Fruit fly (Drosophila melanogaster) whole organism, adult: ENCODE measurements around the gene Sems.

Experiments
- CG11617 ChIP-seq: fragments of 200-800 bp; sonication (Bioruptor generic); optimal IDR thresholded peaks from 2 replicates; lab custom pipeline; 2017; ENCODE audit warnings: mild to moderate bottlenecking, missing biosample characterization, missing genetic modification reagents, missing genetic modification characterization
- CG12768 ChIP-seq: fragments of 200-800 bp; sonication (Bioruptor generic); optimal IDR thresholded peaks from 2 replicates; lab custom pipeline; 2017; ENCODE audit warnings: missing biosample characterization, missing genetic modification characterization, mild to moderate bottlenecking, moderate library complexity, missing genetic modification reagents
- CG14711 ChIP-seq: fragments of 200-800 bp; sonication (Bioruptor generic); optimal IDR thresholded peaks from 2 replicates; lab custom pipeline; 2018; ENCODE audit warnings: missing biosample characterization, mild to moderate bottlenecking, missing genetic modification characterization, moderate library complexity
- CG1620 ChIP-seq: fragments of 200-800 bp; sonication (Bioruptor generic); optimal IDR thresholded peaks from 2 replicates; lab custom pipeline; 2016; ENCODE audit warnings: missing biosample characterization, missing genetic modification characterization
- CG33017 ChIP-seq: fragments of 200-800 bp; sonication (Bioruptor generic); optimal IDR thresholded peaks from 2 replicates; lab custom pipeline; 2018; ENCODE audit warnings: missing biosample characterization, mild to moderate bottlenecking, missing genetic modification characterization, moderate library complexity
- CG5204 ChIP-seq: fragments of 200-800 bp; sonication (Bioruptor generic); optimal IDR thresholded peaks from 2 replicates; lab custom pipeline; 2016; ENCODE audit warnings: missing biosample characterization, missing genetic modification characterization
- CG7045 ChIP-seq: fragments of 200-800 bp; sonication (Bioruptor generic); optimal IDR thresholded peaks from 2 replicates; lab custom pipeline; 2017; ENCODE audit warnings: missing biosample characterization, mild to moderate bottlenecking, missing genetic modification characterization
- CG7101 ChIP-seq: fragments of 200-800 bp; sonication (Bioruptor generic); optimal IDR thresholded peaks from 2 replicates; lab custom pipeline; 2018; ENCODE audit warnings: missing biosample characterization, mild to moderate bottlenecking, missing genetic modification characterization, moderate library complexity
- Clk ChIP-seq: fragments of 200-800 bp; sonication (Bioruptor generic); optimal IDR thresholded peaks from 2 replicates; lab custom pipeline; 2017; ENCODE audit warnings: missing biosample characterization, missing genetic modification characterization
- Crg-1 ChIP-seq: fragments of 200-800 bp; sonication (Bioruptor generic); optimal IDR thresholded peaks from 2 replicates; lab custom pipeline; 2016; ENCODE audit warnings: missing biosample characterization, missing genetic modification characterization
- Hr96 ChIP-seq: fragments of 200-800 bp; sonication (Bioruptor generic); optimal IDR thresholded peaks from 2 replicates; lab custom pipeline; 2016; ENCODE audit warnings: missing biosample characterization, missing genetic modification characterization
- Mnt ChIP-seq: fragments of 200-800 bp; sonication (Bioruptor generic); optimal IDR thresholded peaks from 2 replicates; lab custom pipeline; 2016; ENCODE audit warnings: missing biosample characterization, mild to moderate bottlenecking, missing genetic modification characterization
- bab1 ChIP-seq: fragments of 200-800 bp; sonication (Bioruptor generic); optimal IDR thresholded peaks from 3 replicates; lab custom pipeline; 2019; ENCODE audit warnings: missing biosample characterization, mild to moderate bottlenecking, missing genetic modification characterization, moderate library complexity
- cic ChIP-seq: fragments of 200-800 bp; sonication (Bioruptor generic); optimal IDR thresholded peaks from 2 replicates; lab custom pipeline; 2017; ENCODE audit warnings: missing biosample characterization, mild to moderate bottlenecking, missing genetic modification characterization, moderate library complexity
- cnc ChIP-seq, 2 experiments: fragments of >200 bp; optimal IDR thresholded peaks; 2 replicates each; lab custom pipeline; 2017
- kay ChIP-seq: fragments of 200-800 bp; sonication (Bioruptor generic); peaks from one replicate; lab custom pipeline; 2016; ENCODE audit warnings: missing biosample characterization, missing genetic modification characterization, borderline replicate concordance
- ovo ChIP-seq: fragments of 200-800 bp; sonication (Bioruptor generic); optimal IDR thresholded peaks from 2 replicates; lab custom pipeline; 2016; ENCODE audit warnings: missing biosample characterization, missing genetic modification characterization
- pad ChIP-seq: fragments of 200-800 bp; sonication (Bioruptor generic); optimal IDR thresholded peaks from 3 replicates; lab custom pipeline; 2017; ENCODE audit warnings: missing biosample characterization, missing genetic modification characterization, mild to moderate bottlenecking, moderate library complexity, missing genetic modification reagents
- tj ChIP-seq: fragments of 200-800 bp; sonication (Bioruptor generic); optimal IDR thresholded peaks from 3 replicates; lab custom pipeline; 2017; ENCODE audit warnings: missing biosample characterization, mild to moderate bottlenecking, missing genetic modification characterization, moderate library complexity
- toe ChIP-seq: fragments of 200-800 bp; sonication (Bioruptor generic); optimal IDR thresholded peaks from 2 replicates; lab custom pipeline; 2016; ENCODE audit warnings: missing biosample characterization, missing genetic modification characterization

Gene Sems

DNA sequence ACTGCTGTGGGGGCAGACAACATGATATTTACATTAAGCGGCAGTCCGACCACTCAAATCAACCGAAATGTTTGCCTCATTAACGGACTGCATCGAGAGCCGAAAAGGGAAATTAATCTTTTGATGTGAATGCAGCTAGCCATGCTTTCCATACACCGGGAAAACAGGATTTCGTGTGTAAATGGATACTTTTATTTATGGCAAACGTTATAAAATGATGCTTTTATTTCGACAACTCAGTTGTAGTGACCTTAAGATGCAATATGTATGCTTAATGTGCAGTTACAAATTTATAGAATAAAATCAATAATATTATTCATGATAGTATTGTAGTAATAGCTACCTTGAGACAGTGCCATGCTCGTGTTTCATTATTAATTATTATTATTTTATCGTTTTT, 25.0 kb downstream of the Sems start:
- TF ChIP-seq kay (GFP tag; lab: Kevin White, UChicago) (no peak), cnc (optimal IDR thresholded peaks at IDR 0.05; lab: Kevin White, UChicago) (no peak), ovo (GFP tag; lab: Kevin White, UChicago) (no peak), CG7101 (no peak), tj (no peak), CG33017 (tag; lab: Kevin White, UChicago) (no peak), CG14711 (tag; lab: Kevin White, UChicago) (no peak), Clk (GFP tag; lab: Kevin White, UChicago) (no peak), Mnt (GFP tag; lab: Kevin White, UChicago) (no peak), Crg-1 (no peak), CG12768 (no peak), CG1620 (no peak), pad (GFP tag; lab: Kevin White, UChicago) (no peak), CG5204 (GFP tag; lab: Kevin White, UChicago) (no peak), cic (GFP tag; lab: Kevin White, UChicago) (no peak), Hr96 (GFP tag; lab: Kevin White, UChicago) (no peak), toe (no peak), CG7045 (no peak), CG11617 (GFP tag; lab: Kevin White, UChicago) (no peak)

DNA sequence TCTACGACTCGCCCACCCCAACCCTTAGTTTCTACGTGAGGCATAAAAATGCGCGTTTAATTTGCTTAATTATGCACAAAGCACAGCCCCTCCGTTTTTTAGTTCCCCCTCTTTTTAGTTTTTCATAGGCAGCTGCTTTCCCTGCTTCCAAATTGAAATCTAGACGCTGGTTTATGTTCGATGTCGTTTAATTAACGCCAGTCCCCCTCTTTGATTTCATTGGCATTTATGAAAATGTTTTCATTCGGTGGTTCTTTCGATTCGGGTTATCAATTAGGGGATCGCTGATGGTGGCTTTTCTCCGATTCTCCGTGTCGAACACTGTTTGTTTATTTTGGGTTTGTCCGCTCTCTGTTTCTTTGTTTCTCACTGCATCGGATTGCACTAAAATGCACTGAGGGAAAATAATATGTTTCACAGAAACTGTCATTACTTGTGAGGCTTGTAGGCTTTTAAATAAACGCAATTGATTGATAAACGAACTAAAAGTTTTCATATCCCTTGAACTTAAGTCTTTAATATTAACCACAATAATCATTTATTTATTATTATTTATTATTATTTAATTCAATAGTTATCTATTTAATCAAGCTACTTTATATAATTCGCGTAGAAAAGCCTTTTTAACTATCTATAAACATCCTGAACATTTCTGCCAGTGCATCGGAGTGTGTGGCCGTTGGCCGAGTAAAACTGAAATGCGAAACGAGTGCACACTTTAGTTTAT, 26.3 kb downstream of the Sems start:
- no peak for TF ChIP-seq Mnt (GFP tag; lab: Kevin White, UChicago)
- no peak for TF ChIP-seq cic (GFP tag; lab: Kevin White, UChicago)
- no peak for TF ChIP-seq CG5204 (GFP tag; lab: Kevin White, UChicago)
- no peak for TF ChIP-seq cnc (optimal IDR thresholded peaks at IDR 0.05; lab: Kevin White, UChicago)
- TF ChIP-seq CG7045: no peak
- TF ChIP-seq CG33017 (tag; lab: Kevin White, UChicago): no peak
- no peak for TF ChIP-seq tj
- TF ChIP-seq toe: no peak
- TF ChIP-seq CG11617 (GFP tag; lab: Kevin White, UChicago): peak; percentile 51
- peak; percentile 77 for TF ChIP-seq bab1 (GFP tag; lab: Kevin White, UChicago)
- peak; percentile 54 for TF ChIP-seq pad (GFP tag; lab: Kevin White, UChicago)
- no peak for TF ChIP-seq Clk (GFP tag; lab: Kevin White, UChicago)
- TF ChIP-seq Hr96 (GFP tag; lab: Kevin White, UChicago): no peak
- no peak for TF ChIP-seq CG1620
- peak; percentile 49 for TF ChIP-seq CG7101
- TF ChIP-seq ovo (GFP tag; lab: Kevin White, UChicago): no peak
- peak; percentile 57 for TF ChIP-seq CG14711 (tag; lab: Kevin White, UChicago)
- no peak for TF ChIP-seq Crg-1
- no peak for TF ChIP-seq kay (GFP tag; lab: Kevin White, UChicago)
- no peak for TF ChIP-seq CG12768

DNA sequence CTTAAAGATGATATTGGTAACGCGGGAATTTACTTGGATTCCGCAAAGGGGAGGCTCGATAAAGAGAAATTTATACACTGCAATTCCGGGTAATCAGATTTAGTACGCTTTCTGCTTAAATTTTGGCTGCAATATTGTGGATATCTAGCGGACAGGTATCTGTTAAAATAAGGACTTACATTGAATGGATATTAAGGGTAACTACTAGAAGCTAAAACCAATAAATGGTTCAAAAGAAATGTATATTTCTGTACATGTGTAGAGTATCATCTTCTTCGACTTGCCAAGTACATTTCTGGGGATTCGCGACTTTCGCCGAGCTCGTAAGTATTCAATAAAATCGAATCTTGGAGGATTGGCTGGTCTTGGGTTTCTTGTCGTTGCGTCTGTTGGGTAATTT, 27.1 kb downstream of the Sems start:
- TF ChIP-seq tj (no peak), CG7045 (no peak), Clk (GFP tag; lab: Kevin White, UChicago) (no peak), cic (GFP tag; lab: Kevin White, UChicago) (no peak)

DNA sequence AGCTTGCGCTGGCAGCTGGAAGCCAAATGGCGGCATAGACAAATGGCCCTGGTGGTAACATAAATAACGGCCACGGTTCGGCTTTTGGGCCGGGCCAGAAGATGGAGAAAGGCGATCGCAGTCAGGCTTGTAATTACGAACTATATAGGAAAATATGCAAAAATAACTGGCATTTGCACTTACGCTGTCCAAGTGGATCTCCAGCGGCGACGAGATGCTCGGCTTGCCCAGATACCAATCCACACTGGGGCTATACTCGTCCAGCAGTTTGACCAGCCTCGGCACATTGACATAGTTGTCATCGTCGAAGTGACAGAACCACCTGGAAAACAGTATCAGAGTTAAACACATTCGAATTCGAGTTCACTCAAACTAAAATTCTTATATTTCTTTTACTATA, 29.0 kb downstream of the Sems start, which contains the start of gene CG10589:
Gene CG10589 (plus strand): TSS at position 301 of the 400 bp plus-strand sequence.
- TF ChIP-seq tj (no peak), CG14711 (tag; lab: Kevin White, UChicago) (no peak), CG1620 (no peak)

DNA sequence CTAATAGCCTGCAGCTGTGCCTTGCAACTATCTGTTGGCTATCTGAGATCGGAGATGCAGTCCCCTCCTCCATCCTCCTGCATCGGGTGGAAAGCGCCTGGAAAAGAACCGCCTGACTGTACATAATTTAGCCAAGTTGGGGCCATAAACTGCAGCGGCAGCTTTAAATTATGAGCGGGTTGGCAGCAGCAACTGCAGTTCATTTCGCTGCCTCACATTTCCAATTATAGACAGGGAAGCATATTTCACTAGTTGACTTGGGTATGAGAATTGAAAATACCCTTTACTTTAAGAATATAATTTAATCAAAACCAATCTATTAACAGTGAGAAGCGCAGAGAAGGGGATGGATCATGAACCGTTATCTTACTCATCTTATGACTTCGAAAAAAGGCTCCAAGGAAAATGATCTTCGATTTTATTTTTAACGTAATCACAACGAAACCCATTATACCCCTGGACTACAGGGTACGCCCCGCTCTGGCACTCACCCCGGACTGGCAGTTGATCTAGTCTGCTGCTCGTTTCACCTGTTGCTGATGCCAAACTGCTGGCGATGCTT, 33.4 kb downstream of the Sems start:
- TF ChIP-seq CG7101: peak; percentile 23
- no peak for TF ChIP-seq cnc (optimal IDR thresholded peaks at IDR 0.05; lab: Kevin White, UChicago)
- TF ChIP-seq Mnt (GFP tag; lab: Kevin White, UChicago): no peak
- TF ChIP-seq cic (GFP tag; lab: Kevin White, UChicago): no peak
- TF ChIP-seq Clk (GFP tag; lab: Kevin White, UChicago): no peak
- peak; percentile 27 for TF ChIP-seq CG1620
- TF ChIP-seq pad (GFP tag; lab: Kevin White, UChicago): peak; percentile 25
- no peak for TF ChIP-seq ovo (GFP tag; lab: Kevin White, UChicago)
- TF ChIP-seq Hr96 (GFP tag; lab: Kevin White, UChicago): peak; percentile 7
- TF ChIP-seq CG11617 (GFP tag; lab: Kevin White, UChicago): no peak
- TF ChIP-seq CG5204 (GFP tag; lab: Kevin White, UChicago): no peak
- TF ChIP-seq CG7045: no peak
- peak; percentile 58 for TF ChIP-seq CG14711 (tag; lab: Kevin White, UChicago)
- TF ChIP-seq kay (GFP tag; lab: Kevin White, UChicago): no peak
- peak; percentile 93 for TF ChIP-seq bab1 (GFP tag; lab: Kevin White, UChicago)
- peak; percentile 99 for TF ChIP-seq tj
- peak; percentile 27 for TF ChIP-seq Crg-1
- no peak for TF ChIP-seq CG33017 (tag; lab: Kevin White, UChicago)
- no peak for TF ChIP-seq toe
- no peak for TF ChIP-seq CG12768

DNA sequence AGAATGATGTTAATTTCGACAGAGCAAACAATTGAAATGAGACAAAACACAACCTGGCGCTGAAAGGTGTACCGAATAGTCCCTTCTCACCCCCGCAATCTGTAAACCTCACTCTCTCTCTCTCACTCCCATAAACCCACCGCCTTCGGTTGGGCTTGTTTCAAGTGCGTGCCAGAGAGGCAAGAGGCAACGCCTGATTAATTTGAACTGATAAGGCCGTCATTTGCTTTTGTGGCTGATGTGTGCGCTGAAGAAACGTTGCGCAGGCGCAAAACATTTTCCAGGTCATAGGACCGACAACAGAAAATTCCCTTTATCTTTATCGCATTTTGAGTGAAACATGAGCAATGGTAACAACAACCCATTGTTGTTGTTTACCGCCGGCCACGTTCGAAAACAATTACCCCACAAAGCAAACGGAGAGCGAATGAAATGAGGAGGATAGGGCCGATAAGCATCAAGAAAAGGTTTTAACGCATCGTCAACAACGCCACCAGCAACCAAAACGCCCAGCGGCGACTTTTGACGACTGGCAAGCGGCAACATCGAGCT, 34.2 kb downstream of the Sems start:
- no peak for TF ChIP-seq CG12768
- TF ChIP-seq CG11617 (GFP tag; lab: Kevin White, UChicago): no peak
- no peak for TF ChIP-seq bab1 (GFP tag; lab: Kevin White, UChicago)
- TF ChIP-seq Crg-1: no peak
- no peak for TF ChIP-seq cnc (optimal IDR thresholded peaks at IDR 0.05; lab: Kevin White, UChicago)
- no peak for TF ChIP-seq CG7045
